Fruit fly (Drosophila melanogaster) S2 (cell line): Measurements from ENCODE around the gene laza.

Source experiments
- CG8478 ChIP-seq: fragments of >200 bp; optimal IDR thresholded peaks from 2 replicates; lab custom pipeline; 2018
- CTCF ChIP-seq, 2 experiments: fragments of >200 bp; optimal IDR thresholded peaks; 2 replicates each; lab custom pipeline; 2018

The laza gene

DNA sequence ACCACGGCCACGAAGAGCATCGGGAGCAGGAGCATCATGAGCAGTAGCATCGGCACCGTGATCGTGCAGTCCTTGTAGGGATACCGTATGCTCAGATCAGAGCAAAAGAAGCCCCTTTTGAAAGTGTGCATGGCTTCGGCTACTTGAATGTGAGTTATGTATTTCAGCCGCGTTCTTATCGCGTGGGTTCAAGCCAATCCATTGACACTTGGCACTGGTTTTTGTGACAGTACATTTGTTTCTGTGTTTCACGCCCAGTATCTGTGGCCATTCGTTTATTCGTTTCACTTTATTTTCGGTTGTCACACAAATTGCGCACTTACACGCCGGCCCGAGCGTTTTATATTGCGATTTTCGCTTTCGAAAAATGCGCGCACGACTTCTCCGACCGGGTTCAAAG lies 503 bp downstream of the laza start:
- no peak for TF ChIP-seq CG8478 (lab: Kevin White, UChicago)
- TF ChIP-seq CTCF (optimal IDR thresholded peaks at IDR 0.05; lab: Kevin White, UChicago): no peak

DNA sequence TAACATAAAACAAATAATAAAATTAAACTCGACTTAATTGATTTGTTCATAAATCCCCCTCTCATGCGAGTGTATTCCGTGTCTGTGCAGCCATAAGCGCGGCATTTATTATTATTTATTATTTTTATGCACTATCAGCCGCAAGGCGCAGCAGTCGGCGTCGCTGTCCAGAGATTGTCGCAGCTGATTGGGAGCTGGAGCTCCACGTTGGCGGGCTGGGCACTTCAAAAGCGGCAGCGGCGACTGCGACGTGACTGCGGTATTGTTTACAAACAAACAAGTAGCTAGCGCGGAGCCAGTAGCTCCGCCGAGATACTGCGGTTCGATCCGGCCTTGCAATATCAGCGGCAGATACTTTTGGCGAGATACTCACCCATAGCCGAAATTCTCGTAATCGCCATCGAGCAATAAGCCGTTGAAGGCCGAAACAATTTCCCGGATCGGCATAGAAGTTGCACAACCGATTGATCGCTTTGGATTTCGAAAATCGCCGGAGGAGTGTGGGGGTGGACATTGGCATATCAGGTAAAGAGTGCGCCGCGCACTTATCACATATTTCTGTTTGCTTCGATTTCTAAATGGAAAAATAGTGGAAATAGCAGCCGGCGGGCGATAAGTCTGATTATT lies 1.9 kb downstream of the laza start:
- TF ChIP-seq CG8478 (lab: Kevin White, UChicago) (no peak), CTCF (optimal IDR thresholded peaks at IDR 0.05; lab: Kevin White, UChicago) (no peak)

DNA sequence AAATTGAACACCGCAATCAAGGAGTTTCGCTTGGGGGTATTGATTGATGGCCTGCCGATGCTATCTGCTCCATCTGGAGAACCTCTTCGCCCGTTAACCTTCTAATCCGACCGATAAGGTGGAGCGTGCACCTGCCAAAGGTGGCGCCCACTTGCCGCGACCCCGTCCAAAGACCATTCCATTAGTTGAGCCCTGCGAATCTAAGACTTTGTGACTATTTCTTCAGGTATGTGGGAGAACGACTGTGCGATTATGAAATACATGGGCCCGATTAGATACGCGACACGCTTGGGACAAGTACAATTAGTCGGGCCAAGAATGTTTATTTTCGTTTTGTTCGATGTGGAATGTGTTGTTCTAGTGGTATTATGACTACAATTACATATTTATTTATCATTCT lies 2.7 kb downstream of the laza start:
- no peak for TF ChIP-seq CG8478 (lab: Kevin White, UChicago)
- no peak for TF ChIP-seq CTCF (optimal IDR thresholded peaks at IDR 0.05; lab: Kevin White, UChicago)

DNA sequence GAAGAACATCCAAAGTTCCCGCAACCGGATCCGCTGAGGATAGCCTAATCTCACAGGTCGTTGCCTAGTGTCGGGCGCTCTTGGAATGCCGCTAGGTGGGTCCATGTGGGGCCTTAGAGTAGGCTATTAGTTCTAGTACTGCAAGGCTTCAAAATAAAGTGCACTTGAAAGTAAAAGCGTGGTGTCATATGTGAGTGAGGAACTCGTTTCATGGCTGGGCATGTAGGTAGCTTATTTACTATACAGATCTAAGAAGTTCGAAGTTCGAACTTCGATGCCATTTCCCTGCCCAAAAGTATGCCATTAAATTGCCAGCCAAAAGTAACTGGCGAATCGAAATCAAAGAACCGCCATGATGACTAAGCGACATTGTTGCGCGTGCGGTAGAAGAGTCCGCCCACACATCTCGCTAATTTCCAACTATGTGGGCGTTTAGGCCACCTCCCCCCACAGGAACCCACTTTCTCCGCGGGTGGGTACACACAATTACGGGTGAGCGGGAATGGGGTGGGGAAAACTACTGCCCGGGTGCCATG lies 4.9 kb downstream of the laza start:
- TF ChIP-seq CTCF (optimal IDR thresholded peaks at IDR 0.05; lab: Kevin White, UChicago) (no peak), CG8478 (lab: Kevin White, UChicago) (no peak)

DNA sequence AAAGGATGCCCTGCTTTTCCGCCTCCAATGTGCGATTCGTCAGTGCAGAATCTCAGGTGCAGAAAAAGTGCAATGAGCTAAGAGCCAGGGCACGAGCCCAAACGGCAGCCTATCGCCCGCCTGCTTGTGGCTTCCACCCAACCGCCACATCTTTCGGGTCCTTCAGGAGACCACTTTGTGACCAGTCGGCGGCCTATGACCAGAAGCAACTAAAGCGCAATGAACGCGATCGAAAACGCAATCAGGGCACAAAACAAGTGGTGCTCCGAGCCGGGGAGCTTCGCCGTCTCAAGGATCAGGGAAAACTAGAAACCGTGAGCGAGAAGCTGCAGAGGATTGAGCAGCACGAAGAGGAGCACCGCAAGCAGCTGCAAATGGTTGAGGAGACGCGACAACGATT lies 6.6 kb downstream of the laza start, which contains the start of gene CG11449:
Gene CG11449 (plus strand): TSS at position 6 of the 400 bp plus-strand sequence.
- TF ChIP-seq CG8478 (lab: Kevin White, UChicago): no peak
- TF ChIP-seq CTCF (optimal IDR thresholded peaks at IDR 0.05; lab: Kevin White, UChicago): no peak

DNA sequence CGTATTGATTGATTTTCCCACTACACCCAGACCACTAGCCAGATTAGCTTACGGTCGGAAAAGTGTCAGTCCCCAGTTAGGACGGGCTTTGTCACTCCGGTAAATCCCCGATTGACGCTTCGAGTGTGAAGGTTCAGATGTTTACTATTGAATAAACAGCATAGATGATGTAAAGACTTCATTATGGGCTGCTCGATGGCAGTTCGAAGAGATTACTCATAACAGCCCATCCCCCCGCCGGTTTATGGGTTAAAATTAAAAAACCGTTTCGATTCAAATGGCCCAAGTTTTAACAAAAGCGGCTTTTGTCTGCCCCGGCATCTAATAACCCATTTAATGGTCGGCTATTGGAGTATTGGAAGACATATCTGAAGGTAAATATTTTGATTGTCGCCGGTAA lies 23.8 kb downstream of the laza start:
- TF ChIP-seq CTCF (optimal IDR thresholded peaks at IDR 0.05; lab: Kevin White, UChicago) (no peak), CG8478 (lab: Kevin White, UChicago) (no peak)

DNA sequence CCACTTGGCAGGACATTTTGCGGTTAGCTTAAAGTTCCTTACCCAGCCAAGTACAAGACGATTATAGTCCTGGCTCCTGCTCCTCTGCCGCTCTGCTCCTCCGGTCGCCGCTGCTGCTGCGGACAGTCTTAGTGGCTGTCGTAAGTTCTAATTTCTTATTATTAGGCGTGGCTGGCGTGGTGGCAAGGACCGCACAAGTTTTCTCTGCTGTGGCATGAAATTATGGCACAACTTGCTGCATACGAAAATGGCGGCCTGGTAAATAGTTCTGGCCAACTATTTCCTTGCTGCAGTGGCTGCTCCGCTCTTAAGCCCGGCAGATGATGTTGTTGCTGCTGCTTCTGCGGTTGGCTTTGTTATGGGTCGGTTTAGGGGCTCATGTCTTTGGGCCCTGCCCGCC lies 36.2 kb downstream of the laza start:
- TF ChIP-seq CTCF (optimal IDR thresholded peaks at IDR 0.05; lab: Kevin White, UChicago): no peak
- TF ChIP-seq CG8478 (lab: Kevin White, UChicago): no peak

DNA sequence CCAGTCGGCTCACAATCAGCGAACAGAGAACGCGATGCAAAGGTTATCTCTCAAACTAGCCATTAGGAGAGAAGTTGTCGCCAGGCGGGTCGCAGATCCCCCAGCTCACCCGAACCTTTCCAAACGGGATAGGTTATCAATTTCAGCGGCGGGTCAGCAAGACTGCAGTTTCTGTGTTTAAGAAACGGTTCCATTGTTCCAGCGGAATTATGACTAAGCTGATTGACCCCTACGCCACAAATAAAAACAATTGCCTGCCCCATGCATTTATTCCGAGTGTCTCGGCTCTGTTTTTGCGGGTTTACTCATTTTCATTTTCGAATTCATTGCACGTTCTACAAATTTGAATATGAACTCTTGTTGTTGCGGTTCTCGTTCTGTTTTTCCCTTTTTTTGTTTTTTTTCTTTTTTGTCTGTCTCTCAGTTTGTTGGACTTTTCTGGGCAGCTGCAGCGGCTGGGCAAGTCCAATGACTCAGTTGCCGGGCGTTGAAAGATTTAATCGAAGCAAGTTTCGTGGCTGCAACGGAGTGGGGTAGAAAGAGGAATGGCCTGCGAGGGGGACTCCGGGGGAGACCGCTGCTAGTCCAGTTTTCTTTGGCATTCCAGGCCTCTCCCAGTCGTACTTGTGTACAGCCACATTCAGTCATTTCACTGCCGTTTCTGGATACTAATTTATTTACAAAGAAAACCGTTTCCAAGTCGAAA lies 40.2 kb downstream of the laza start:
- TF ChIP-seq CTCF (optimal IDR thresholded peaks at IDR 0.05; lab: Kevin White, UChicago) (no peak), CG8478 (lab: Kevin White, UChicago) (no peak)

DNA sequence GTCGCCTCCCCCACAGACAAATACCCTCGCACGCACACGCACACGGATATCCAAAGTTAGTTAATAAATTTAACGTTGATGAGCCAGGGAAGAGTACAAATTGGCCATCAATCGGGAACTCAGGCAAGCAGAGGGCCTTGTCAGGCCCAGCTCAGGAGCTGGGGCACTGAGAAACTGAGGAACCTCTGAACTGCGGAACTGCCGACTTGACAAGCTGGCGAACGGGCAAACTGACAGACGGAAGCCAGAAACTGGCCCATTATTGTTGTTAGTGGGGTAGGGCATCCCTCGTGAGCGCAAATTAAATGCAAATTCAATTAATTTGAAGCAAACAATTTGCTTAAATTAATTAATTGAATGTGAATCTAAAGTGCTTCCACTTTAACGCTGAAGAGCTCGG lies 44.8 kb downstream of the laza start:
- TF ChIP-seq CG8478 (lab: Kevin White, UChicago) (no peak), CTCF (optimal IDR thresholded peaks at IDR 0.05; lab: Kevin White, UChicago) (no peak)
